Worm (Caenorhabditis elegans) whole organism, L3 larva: ENCODE measurements around the gene msp-40.

Experiments used
- aly-2 ChIP-seq: fragments of 150-350 bp; optimal IDR thresholded peaks from 2 replicates; lab custom pipeline; 2014; ENCODE audit warnings: missing biosample characterization, missing genetic modification characterization
- ama-1 ChIP-seq: fragments of 150-350 bp; optimal IDR thresholded peaks from 2 replicates; lab custom pipeline; 2018
- ceh-28 ChIP-seq: fragments of 150-350 bp; optimal IDR thresholded peaks from 2 replicates; lab custom pipeline; 2014; ENCODE audit warnings: missing biosample characterization, missing genetic modification reagents, missing genetic modification characterization
- ceh-9 ChIP-seq: sonication (generic microtip); optimal IDR thresholded peaks from 2 replicates; lab custom pipeline; 2018; ENCODE audit warnings: missing biosample characterization, missing genetic modification characterization
- daf-12 ChIP-seq: fragments of 150-350 bp; optimal IDR thresholded peaks from 2 replicates; lab custom pipeline; 2014; ENCODE audit warnings: missing biosample characterization, missing genetic modification reagents, missing genetic modification characterization
- egl-27 ChIP-seq: sonication (generic microtip); optimal IDR thresholded peaks from 4 replicates; lab custom pipeline; 2017; ENCODE audit warnings: missing biosample characterization, missing genetic modification reagents, missing genetic modification characterization
- elt-1 ChIP-seq: fragments of 150-350 bp; optimal IDR thresholded peaks from 2 replicates; lab custom pipeline; 2014; ENCODE audit warnings: missing biosample characterization, missing genetic modification characterization
- elt-2 ChIP-seq: sonication (generic microtip); optimal IDR thresholded peaks from 2 replicates; lab custom pipeline; 2016; ENCODE audit warnings: missing genetic modification reagents, mild to moderate bottlenecking, missing genetic modification characterization, missing compliant biosample characterization
- elt-3 ChIP-seq, 3 experiments: fragments of 150-350 bp in 1 of 3; sonication (generic microtip) in 2 of 3; optimal IDR thresholded peaks; 2 replicates in 2 of 3; 4 replicates in 1 of 3; lab custom pipeline; 2014 to 2017; ENCODE audit warnings: missing biosample characterization in 3 of 3, missing genetic modification characterization in 3 of 3
- fkh-10 ChIP-seq: sonication (generic microtip); optimal IDR thresholded peaks from 2 replicates; lab custom pipeline; 2017; ENCODE audit warnings: missing biosample characterization, missing genetic modification reagents, missing genetic modification characterization
- jun-1 ChIP-seq: fragments of 150-350 bp; optimal IDR thresholded peaks from 2 replicates; lab custom pipeline; 2014; ENCODE audit warnings: missing biosample characterization, missing genetic modification reagents, missing genetic modification characterization
- lin-15B ChIP-seq: fragments of 150-350 bp; optimal IDR thresholded peaks from 2 replicates; lab custom pipeline; 2014; ENCODE audit warnings: missing biosample characterization, missing genetic modification characterization
- lin-39 ChIP-seq: fragments of 150-350 bp; optimal IDR thresholded peaks from 2 replicates; lab custom pipeline; 2018; ENCODE audit warnings: missing biosample characterization, missing genetic modification reagents, missing genetic modification characterization
- lsy-12 ChIP-seq: sonication (generic microtip); optimal IDR thresholded peaks from 2 replicates; lab custom pipeline; 2016; ENCODE audit warnings: mild to moderate bottlenecking, missing genetic modification characterization, missing compliant biosample characterization
- mdl-1 ChIP-seq: fragments of 150-350 bp; optimal IDR thresholded peaks from 2 replicates; lab custom pipeline; 2014; ENCODE audit warnings: missing biosample characterization, missing genetic modification characterization
- nfya-1 ChIP-seq: sonication (generic microtip); optimal IDR thresholded peaks from 2 replicates; lab custom pipeline; 2017; ENCODE audit warnings: missing genetic modification characterization, mild to moderate bottlenecking, missing compliant biosample characterization, antibody characterized with exemption, moderate library complexity; ENCODE audit not compliant: insufficient read depth
- nhr-11 ChIP-seq: fragments of 150-350 bp; optimal IDR thresholded peaks from 2 replicates; lab custom pipeline; 2014; ENCODE audit warnings: missing biosample characterization, missing genetic modification characterization
- nhr-12 ChIP-seq: fragments of 150-350 bp; optimal IDR thresholded peaks from 2 replicates; lab custom pipeline; 2014; ENCODE audit warnings: missing biosample characterization, missing genetic modification characterization
- nhr-23 ChIP-seq: fragments of 150-350 bp; optimal IDR thresholded peaks from 2 replicates; lab custom pipeline; 2014; ENCODE audit warnings: missing biosample characterization, missing genetic modification reagents, missing genetic modification characterization
- nhr-237 ChIP-seq: fragments of 150-350 bp; optimal IDR thresholded peaks from 2 replicates; lab custom pipeline; 2014; ENCODE audit warnings: missing biosample characterization, missing genetic modification characterization
- nhr-25 ChIP-seq: sonication (generic microtip); optimal IDR thresholded peaks from 2 replicates; lab custom pipeline; 2017; ENCODE audit warnings: missing biosample characterization, missing genetic modification characterization
- nhr-43 ChIP-seq: sonication (generic microtip); optimal IDR thresholded peaks from 2 replicates; lab custom pipeline; 2016; ENCODE audit warnings: mild to moderate bottlenecking, missing genetic modification characterization, missing compliant biosample characterization; ENCODE audit not compliant: poor library complexity, severe bottlenecking
- nhr-77 ChIP-seq: fragments of 150-350 bp; optimal IDR thresholded peaks from 2 replicates; lab custom pipeline; 2014; ENCODE audit warnings: missing biosample characterization, missing genetic modification characterization
- pha-4 ChIP-seq: fragments of 150-350 bp; optimal IDR thresholded peaks from 2 replicates; lab custom pipeline; 2014; ENCODE audit warnings: missing biosample characterization, missing genetic modification reagents, missing genetic modification characterization
- pqm-1 ChIP-seq: fragments of 150-350 bp; optimal IDR thresholded peaks from 2 replicates; lab custom pipeline; 2017; ENCODE audit warnings: missing biosample characterization, missing genetic modification characterization, inconsistent platforms
- sea-2 ChIP-seq: fragments of 150-350 bp; sonication (generic microtip); optimal IDR thresholded peaks from 4 replicates; lab custom pipeline; 2014; ENCODE audit warnings: missing biosample characterization, missing genetic modification reagents, missing genetic modification characterization
- skn-1 ChIP-seq: fragments of 150-350 bp; optimal IDR thresholded peaks from 2 replicates; lab custom pipeline; 2014; ENCODE audit warnings: missing biosample characterization, missing genetic modification characterization
- snpc-4 ChIP-seq: fragments of 150-350 bp; optimal IDR thresholded peaks from 2 replicates; lab custom pipeline; 2014; ENCODE audit warnings: missing biosample characterization, missing genetic modification characterization
- tbx-2 ChIP-seq: sonication (generic microtip); optimal IDR thresholded peaks from 2 replicates; lab custom pipeline; 2016; ENCODE audit warnings: mild to moderate bottlenecking, missing genetic modification characterization, missing compliant biosample characterization
- ztf-11 ChIP-seq: fragments of 150-350 bp; optimal IDR thresholded peaks from 2 replicates; lab custom pipeline; 2014; ENCODE audit warnings: missing biosample characterization, missing genetic modification characterization
- ztf-4 ChIP-seq: fragments of 150-350 bp; optimal IDR thresholded peaks from 2 replicates; lab custom pipeline; 2014; ENCODE audit warnings: missing biosample characterization, missing genetic modification characterization

The msp-40 gene

ce11 chrII:4854761-4855160, 29.5 kb downstream of the msp-40 start:
- no peak for TF ChIP-seq nhr-237 (tag; lab: Kevin White, UChicago)
- no peak for TF ChIP-seq ceh-9 (tag; lab: Kevin White, UChicago)
- TF ChIP-seq jun-1 (tag; lab: Kevin White, UChicago), result no peak

- TF ChIP-seq nfya-1 (tag; lab: Kevin White, UChicago) (peak; percentile 41), lin-15B (peak; percentile 2), nhr-25 (no peak), snpc-4 (peak; percentile 7)
Measured at ce11 chrII:4855489-4855888, 30.3 kb downstream of the msp-40 start.

DNA sequence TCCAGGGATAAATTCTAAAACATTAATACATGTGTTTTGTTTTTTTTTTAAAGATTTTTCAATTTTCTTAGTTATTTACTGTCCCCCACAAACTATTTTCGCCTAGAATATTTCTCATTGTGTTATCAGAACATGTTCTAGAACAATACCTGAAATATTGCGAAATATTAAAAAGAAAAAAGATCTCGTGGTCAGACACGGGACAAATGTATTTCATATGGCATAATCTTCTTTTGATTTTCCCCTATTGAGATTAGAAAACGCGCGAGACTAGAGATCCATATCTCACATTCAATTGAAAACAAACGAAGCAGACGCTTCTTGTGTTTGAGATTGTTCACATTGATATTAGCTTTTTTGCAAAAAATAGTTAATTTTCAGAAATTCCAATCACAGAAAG, 30.9 kb downstream of the msp-40 start:
- peak; percentile 54 for TF ChIP-seq nhr-25
- TF ChIP-seq tbx-2, result no peak
- no peak for TF ChIP-seq lin-15B
- peak; percentile 10 for TF ChIP-seq jun-1 (tag; lab: Kevin White, UChicago)
- TF ChIP-seq elt-2 (tag; lab: Kevin White, UChicago), result peak; percentile 36
- peak; percentile 40 for TF ChIP-seq nhr-23
- TF ChIP-seq daf-12 (tag; lab: Kevin White, UChicago), result no peak
- TF ChIP-seq elt-1 (tag; lab: Kevin White, UChicago), result peak; percentile 90
- peak; percentile 1 for TF ChIP-seq pha-4 (tag; lab: Kevin White, UChicago)
- TF ChIP-seq nhr-11 (tag; lab: Kevin White, UChicago), result no peak
- TF ChIP-seq, all 47 proteins: peak for 6

DNA sequence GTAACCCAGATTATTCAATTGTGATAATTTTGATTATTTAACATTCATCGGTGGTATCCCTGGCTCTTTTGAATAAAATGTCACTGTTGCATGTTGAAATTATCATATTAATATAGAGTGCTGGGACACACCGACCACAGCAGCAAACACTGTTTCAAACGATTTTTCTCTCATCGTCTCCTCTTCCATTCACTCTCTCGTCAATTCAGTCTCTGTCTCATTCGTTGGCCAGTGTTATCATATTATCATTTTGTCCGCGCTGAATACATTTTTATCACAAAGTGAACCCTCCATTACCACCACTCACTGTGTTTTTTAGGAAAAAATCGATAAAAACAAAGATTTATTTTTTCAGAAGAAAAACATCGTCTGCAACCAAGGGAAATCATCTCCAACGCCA, 31.9 kb downstream of the msp-40 start:
- TF ChIP-seq nhr-23 (no peak), fkh-10 (GFP tag; lab: Kevin White, UChicago) (no peak), ama-1 (peak; percentile 69), egl-27 (no peak), pqm-1 (tag; lab: Kevin White, UChicago) (peak; percentile 25), lin-39 (tag; lab: Kevin White, UChicago) (no peak), skn-1 (tag; lab: Kevin White, UChicago) (no peak), nhr-12 (no peak), nhr-77 (tag; lab: Kevin White, UChicago) (no peak), nhr-25 (peak; percentile 23), pha-4 (tag; lab: Kevin White, UChicago) (peak; percentile 4), elt-2 (tag; lab: Kevin White, UChicago) (peak; percentile 96), elt-1 (tag; lab: Kevin White, UChicago) (no peak), ceh-28 (tag; lab: Kevin White, UChicago) (peak; percentile 10), nfya-1 (tag; lab: Kevin White, UChicago) (peak; percentile 26), ceh-9 (tag; lab: Kevin White, UChicago) (no peak), ztf-11 (tag; lab: Kevin White, UChicago) (no peak), lsy-12 (tag; lab: Kevin White, UChicago) (peak; percentile 36)
- TF ChIP-seq, all 47 proteins: peak for 8

ce11 chrII:4857873-4858364, 32.7 kb downstream of the msp-40 start, which contains the start of gene F11G11.5:
Gene F11G11.5, plus strand, starts transcription at chrII:4857923.
- TF ChIP-seq fkh-10 (GFP tag; lab: Kevin White, UChicago) (no peak), nhr-43 (tag; lab: Kevin White, UChicago) (peak; percentile 4), sea-2 (no peak), pha-4 (tag; lab: Kevin White, UChicago) (no peak), nhr-11 (tag; lab: Kevin White, UChicago) (no peak), ztf-4 (tag; lab: Kevin White, UChicago) (no peak), ama-1 (peak; percentile 76), jun-1 (tag; lab: Kevin White, UChicago) (no peak), elt-3 (tag; optimal IDR thresholded peaks at IDR 0.05; lab: Kevin White, UChicago) (no peak), nfya-1 (tag; lab: Kevin White, UChicago) (no peak), aly-2 (tag; lab: Kevin White, UChicago) (no peak), elt-1 (tag; lab: Kevin White, UChicago) (no peak), elt-2 (tag; lab: Kevin White, UChicago) (no peak), mdl-1 (tag; lab: Kevin White, UChicago) (no peak)
